Comparison of ENCODE assay signal across 2 worm cellular contexts in the genomic region with DNA sequence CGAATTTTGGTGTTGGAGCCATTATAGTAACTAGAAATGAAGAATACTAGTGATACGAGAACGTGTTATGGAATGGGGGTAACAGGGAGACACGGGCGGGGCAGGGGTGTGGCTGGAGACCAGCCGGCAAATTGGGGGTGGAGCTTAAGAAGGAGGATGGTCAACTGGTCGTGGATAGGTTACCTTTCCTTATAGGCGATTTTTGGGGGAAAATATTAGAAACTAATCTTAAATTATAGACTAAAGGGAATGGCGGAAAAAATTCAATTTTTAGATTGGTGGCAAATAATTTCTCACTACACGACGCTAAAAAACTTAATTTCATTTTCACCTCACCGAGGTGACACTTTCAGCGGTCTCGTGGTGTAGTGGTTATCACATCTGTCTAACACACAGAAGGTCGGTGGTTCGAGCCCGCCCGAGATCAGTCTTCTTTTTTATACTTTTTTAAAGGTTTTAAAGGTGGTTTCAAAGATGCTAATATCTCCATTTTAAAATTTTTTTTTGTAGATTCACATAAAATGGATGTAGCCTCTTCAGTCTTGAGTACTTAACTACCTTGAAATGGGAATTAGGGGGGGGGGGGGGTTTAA.
TF ChIP-seq lines count a peak whose summit lies in the region.

Gene Y65A5A.1, minus strand, starts transcription at position 51 of the 593 bp plus-strand sequence.

TF ChIP-seq in whole organism, L4 larva, 104 proteins besides CTCF, POLR2A, EP300 and RAD21 (continued from another document and continues in another):
- TF ChIP-seq nhr-10 (tag; optimal IDR thresholded peaks at IDR 0.05; lab: Kevin White, UChicago) (no peak), saeg-2 (GFP tag; IDR thresholded peaks at IDR 0.05; lab: Robert Waterston, UW) (no peak), lim-7 (GFP tag; IDR thresholded peaks at IDR 0.05; lab: Robert Waterston, UW) (peak; percentile 79), lin-15B (tag; optimal IDR thresholded peaks at IDR 0.05; lab: Kevin White, UChicago) (no peak), nhr-42 (GFP tag; IDR thresholded peaks at IDR 0.05; lab: Robert Waterston, UW) (no peak), vab-7 (GFP tag; IDR thresholded peaks at IDR 0.05; lab: Robert Waterston, UW) (peak; percentile 89), arid-1 (GFP tag; conservative IDR thresholded peaks at IDR 0.05; lab: Robert Waterston, UW) (peak; percentile 62; the same call in 1 of the 2 replicates), Y5F2A.4 (GFP tag; optimal IDR thresholded peaks at IDR 0.05; lab: Kevin White, UChicago) (no peak), ceh-32 (tag; optimal IDR thresholded peaks at IDR 0.05; lab: Kevin White, UChicago; ENCODE audit: poor library complexity) (no peak), aha-1 (tag; lab: Kevin White, UChicago) (peak; percentile 73), ctbp-1 (GFP tag; IDR thresholded peaks at IDR 0.05; lab: Robert Waterston, UW) (peak; percentile 71), ceh-62 (tag; optimal IDR thresholded peaks at IDR 0.05; lab: Kevin White, UChicago) (no peak), unc-62 (GFP tag; optimal IDR thresholded peaks at IDR 0.05 in 1 of 2; lab: Kevin White, UChicago) (no peak), unc-62 (tag; optimal IDR thresholded peaks at IDR 0.05; lab: Kevin White, UChicago) (no peak), nhr-41 (GFP tag; IDR thresholded peaks at IDR 0.05; lab: Robert Waterston, UW) (no peak), zag-1 (tag; optimal IDR thresholded peaks at IDR 0.05; lab: Kevin White, UChicago) (no peak), ceh-20 (GFP tag; IDR thresholded peaks at IDR 0.05; lab: Robert Waterston, UW) (no peak), zfp-3 (GFP tag; conservative IDR thresholded peaks at IDR 0.05; lab: Robert Waterston, UW) (0 out of 2 replicates have a peak, but pooled peaks have one; percentile 31), unc-39 (tag; optimal IDR thresholded peaks at IDR 0.05; lab: Kevin White, UChicago) (no peak), F49E8.2 (tag; optimal IDR thresholded peaks at IDR 0.05; lab: Kevin White, UChicago; ENCODE audit: borderline replicate concordance) (no peak), egl-27 (tag; optimal IDR thresholded peaks at IDR 0.05; lab: Kevin White, UChicago) (no peak), nhr-77 (tag; optimal IDR thresholded peaks at IDR 0.05; lab: Kevin White, UChicago) (no peak), lin-13 (GFP tag; optimal IDR thresholded peaks at IDR 0.05; lab: Kevin White, UChicago) (peak; percentile 12), zfp-2 (tag; optimal IDR thresholded peaks at IDR 0.05; lab: Kevin White, UChicago) (no peak), nhr-111 (GFP tag; optimal IDR thresholded peaks at IDR 0.05; lab: Kevin White, UChicago) (no peak), hmg-1.1 (GFP tag; IDR thresholded peaks at IDR 0.05; lab: Robert Waterston, UW) (no peak), daf-16 (GFP tag; optimal IDR thresholded peaks at IDR 0.05; lab: Kevin White, UChicago) (peak in 1 of 2 experiments; percentile 76), daf-16 (tag; optimal IDR thresholded peaks at IDR 0.05; lab: Kevin White, UChicago) (peak; percentile 49), lir-3 (tag; optimal IDR thresholded peaks at IDR 0.05; lab: Kevin White, UChicago) (no peak), mxl-2 (GFP tag; conservative IDR thresholded peaks at IDR 0.05; lab: Robert Waterston, UW) (no peak), mxl-3 (GFP tag; optimal IDR thresholded peaks at IDR 0.05; lab: Kevin White, UChicago) (no peak), ama-1 (optimal IDR thresholded peaks at IDR 0.05; lab: Kevin White, UChicago) (no peak), cey-2 (tag; optimal IDR thresholded peaks at IDR 0.05; lab: Kevin White, UChicago; ENCODE audit: borderline replicate concordance, insufficient read depth) (no peak), pqm-1 (tag; optimal IDR thresholded peaks at IDR 0.05; lab: Kevin White, UChicago) (no peak), ZK546.5 (tag; optimal IDR thresholded peaks at IDR 0.05; lab: Kevin White, UChicago) (no peak), ZK337.2 (GFP tag; IDR thresholded peaks at IDR 0.05; lab: Robert Waterston, UW) (no peak), T26A8.4 (GFP tag; IDR thresholded peaks at IDR 0.05; lab: Robert Waterston, UW) (no peak), fkh-10 (GFP tag; optimal IDR thresholded peaks at IDR 0.05; lab: Kevin White, UChicago) (no peak), Y105C5A.15 (GFP tag; IDR thresholded peaks at IDR 0.05; lab: Robert Waterston, UW) (0 out of 2 replicates have a peak, but pooled peaks have one; percentile 29), nhr-28 (tag; optimal IDR thresholded peaks at IDR 0.05; lab: Kevin White, UChicago) (no peak), gei-8 (GFP tag; optimal IDR thresholded peaks at IDR 0.05; lab: Kevin White, UChicago) (no peak), lsy-2 (tag; optimal IDR thresholded peaks at IDR 0.05; lab: Kevin White, UChicago) (peak in 1 of 2 experiments; percentile 3), sdz-12 (GFP tag; optimal IDR thresholded peaks at IDR 0.05; lab: Kevin White, UChicago) (no peak), duxl-1 (tag; optimal IDR thresholded peaks at IDR 0.05; lab: Kevin White, UChicago; ENCODE audit: poor library complexity) (no peak), nhr-76 (tag; optimal IDR thresholded peaks at IDR 0.05; lab: Kevin White, UChicago) (no peak), ztf-7 (tag; optimal IDR thresholded peaks at IDR 0.05; lab: Kevin White, UChicago) (no peak), mes-2 (tag; optimal IDR thresholded peaks at IDR 0.05; lab: Kevin White, UChicago; ENCODE audit: poor library complexity, severe bottlenecking) (peak; percentile 49), mdl-1 (tag; optimal IDR thresholded peaks at IDR 0.05; lab: Kevin White, UChicago) (no peak), snpc-1.2 (GFP tag; IDR thresholded peaks at IDR 0.05; lab: Robert Waterston, UW) (peak; percentile 96), nhr-6 (tag; optimal IDR thresholded peaks at IDR 0.05; lab: Kevin White, UChicago) (no peak), php-3 (GFP tag; IDR thresholded peaks at IDR 0.05; lab: Robert Waterston, UW) (no peak), dmd-8 (GFP tag; IDR thresholded peaks at IDR 0.05; lab: Robert Waterston, UW) (0 out of 2 replicates have a peak, but pooled peaks have one; percentile 65), ceh-28 (tag; optimal IDR thresholded peaks at IDR 0.05; lab: Kevin White, UChicago) (no peak), ceh-82 (tag; optimal IDR thresholded peaks at IDR 0.05; lab: Kevin White, UChicago) (no peak), madf-9 (GFP tag; conservative IDR thresholded peaks at IDR 0.05; lab: Robert Waterston, UW) (no peak), mdt-29 (GFP tag; IDR thresholded peaks at IDR 0.05; lab: Robert Waterston, UW) (no peak), nhr-102 (tag; optimal IDR thresholded peaks at IDR 0.05; lab: Kevin White, UChicago) (no peak), mep-1 (tag; optimal IDR thresholded peaks at IDR 0.05; lab: Kevin White, UChicago) (peak; percentile 35), pha-4 (GFP tag; IDR thresholded peaks at IDR 0.05; lab: Robert Waterston, UW) (peak; percentile 73; the same call in 1 of the 2 replicates), pha-4 (tag; optimal IDR thresholded peaks at IDR 0.05; lab: Kevin White, UChicago) (no peak), rbr-2 (tag; optimal IDR thresholded peaks at IDR 0.05; lab: Kevin White, UChicago) (no peak), jun-1 (tag; optimal IDR thresholded peaks at IDR 0.05; lab: Kevin White, UChicago) (no peak)

TF ChIP-seq in whole organism, young adult, 124 proteins besides CTCF, POLR2A, EP300 and RAD21 (continued from another document and continues in another):
- TF ChIP-seq efl-1 (GFP tag; optimal IDR thresholded peaks at IDR 0.05; lab: Kevin White, UChicago) (no peak), lsl-1 (GFP tag; optimal IDR thresholded peaks at IDR 0.05; lab: Kevin White, UChicago) (peak; percentile 11), ztf-6 (GFP tag; IDR thresholded peaks at IDR 0.05; lab: Robert Waterston, UW) (no peak), sptf-2 (GFP tag; optimal IDR thresholded peaks at IDR 0.05; lab: Kevin White, UChicago) (no peak), akir-1 (GFP tag; optimal IDR thresholded peaks at IDR 0.05; lab: Kevin White, UChicago) (no peak), nfyb-1 (GFP tag; IDR thresholded peaks at IDR 0.05; lab: Robert Waterston, UW) (peak; percentile 54; the same call in 1 of the 2 replicates), D2030.7 (GFP tag; IDR thresholded peaks at IDR 0.05; lab: Robert Waterston, UW) (peak; percentile 64), F22D6.2 (tag; optimal IDR thresholded peaks at IDR 0.05; lab: Kevin White, UChicago) (no peak), ztf-22 (GFP tag; optimal IDR thresholded peaks at IDR 0.05; lab: Kevin White, UChicago) (no peak), F52B5.7 (tag; optimal IDR thresholded peaks at IDR 0.05; lab: Kevin White, UChicago) (no peak), nhr-179 (tag; optimal IDR thresholded peaks at IDR 0.05; lab: Kevin White, UChicago) (no peak), dpff-1 (tag; optimal IDR thresholded peaks at IDR 0.05; lab: Kevin White, UChicago) (no peak), athp-1 (tag; optimal IDR thresholded peaks at IDR 0.05; lab: Kevin White, UChicago) (peak; percentile 27), nhr-27 (tag; optimal IDR thresholded peaks at IDR 0.05; lab: Kevin White, UChicago) (no peak), ztf-26 (tag; optimal IDR thresholded peaks at IDR 0.05; lab: Kevin White, UChicago) (no peak), rpc-1 (optimal IDR thresholded peaks at IDR 0.05; lab: Kevin White, UChicago) (peak; percentile 86), rpc-1 (tag; optimal IDR thresholded peaks at IDR 0.05; lab: Kevin White, UChicago) (peak; percentile 81), F39B2.1 (GFP tag; IDR thresholded peaks at IDR 0.05; lab: Robert Waterston, UW) (no peak), K12H6.12 (tag; optimal IDR thresholded peaks at IDR 0.05; lab: Kevin White, UChicago) (no peak), mcd-1 (GFP tag; IDR thresholded peaks at IDR 0.05; lab: Robert Waterston, UW) (peak; percentile 37; the same call in 1 of the 2 replicates), hsf-1 (GFP tag; IDR thresholded peaks at IDR 0.05; lab: Robert Waterston, UW) (no peak), snpc-1.1 (tag; optimal IDR thresholded peaks at IDR 0.05; lab: Kevin White, UChicago; ENCODE audit: insufficient read depth) (peak; percentile 55), C17E4.6 (GFP tag; IDR thresholded peaks at IDR 0.05; lab: Robert Waterston, UW) (no peak), T07F8.4 (tag; optimal IDR thresholded peaks at IDR 0.05; lab: Kevin White, UChicago) (no peak), cebp-1 (GFP tag; IDR thresholded peaks at IDR 0.05; lab: Robert Waterston, UW) (no peak), cebp-1 (tag; optimal IDR thresholded peaks at IDR 0.05; lab: Kevin White, UChicago) (peak; percentile 34), let-526 (GFP tag; IDR thresholded peaks at IDR 0.05; lab: Robert Waterston, UW) (no peak), attf-6 (GFP tag; IDR thresholded peaks at IDR 0.05; lab: Robert Waterston, UW) (peak; percentile 93), mes-4 (tag; optimal IDR thresholded peaks at IDR 0.05; lab: Kevin White, UChicago) (no peak), F49E8.2 (tag; optimal IDR thresholded peaks at IDR 0.05; lab: Kevin White, UChicago; ENCODE audit: insufficient read depth) (peak; percentile 28), ceh-58 (GFP tag; IDR thresholded peaks at IDR 0.05; lab: Robert Waterston, UW) (no peak), T26A5.8 (tag; optimal IDR thresholded peaks at IDR 0.05; lab: Kevin White, UChicago) (no peak), egrh-3 (GFP tag; IDR thresholded peaks at IDR 0.05; lab: Robert Waterston, UW) (no peak), sea-2 (GFP tag; IDR thresholded peaks at IDR 0.05; lab: Robert Waterston, UW) (no peak), nhr-80 (tag; optimal IDR thresholded peaks at IDR 0.05; lab: Kevin White, UChicago) (no peak), bed-2 (GFP tag; IDR thresholded peaks at IDR 0.05; lab: Robert Waterston, UW) (no peak), lag-1 (GFP tag; IDR thresholded peaks at IDR 0.05; lab: Robert Waterston, UW) (no peak), unc-62 (GFP tag; optimal IDR thresholded peaks at IDR 0.05; lab: Kevin White, UChicago) (no peak), zim-3 (tag; optimal IDR thresholded peaks at IDR 0.05; lab: Kevin White, UChicago) (no peak), dox-1 (GFP tag; IDR thresholded peaks at IDR 0.05; lab: Robert Waterston, UW) (peak; percentile 61; the same call in 1 of the 2 replicates), ekl-4 (GFP tag; IDR thresholded peaks at IDR 0.05; lab: Robert Waterston, UW) (no peak), hmg-1.2 (GFP tag; IDR thresholded peaks at IDR 0.05; lab: Robert Waterston, UW) (peak; percentile 55), lin-40 (tag; optimal IDR thresholded peaks at IDR 0.05; lab: Kevin White, UChicago) (no peak), madf-10 (tag; optimal IDR thresholded peaks at IDR 0.05; lab: Kevin White, UChicago) (peak; percentile 10), tbp1 (GFP tag; optimal IDR thresholded peaks at IDR 0.05; lab: Kevin White, UChicago) (peak; percentile 89), rec-8 (tag; optimal IDR thresholded peaks at IDR 0.05; lab: Kevin White, UChicago) (peak in 1 of 2 experiments; percentile 12), atf-7 (tag; optimal IDR thresholded peaks at IDR 0.05; lab: Kevin White, UChicago) (no peak), F55B11.4 (tag; optimal IDR thresholded peaks at IDR 0.05; lab: Kevin White, UChicago; ENCODE audit: borderline replicate concordance, insufficient read depth) (no peak), egl-44 (GFP tag; IDR thresholded peaks at IDR 0.05; lab: Robert Waterston, UW) (no peak), ZK185.1 (tag; optimal IDR thresholded peaks at IDR 0.05; lab: Kevin White, UChicago; ENCODE audit: poor library complexity, severe bottlenecking) (peak; percentile 67), hlh-12 (tag; optimal IDR thresholded peaks at IDR 0.05; lab: Kevin White, UChicago) (no peak), Y53F4B.3 (GFP tag; IDR thresholded peaks at IDR 0.05; lab: Robert Waterston, UW) (no peak), ceh-91 (GFP tag; IDR thresholded peaks at IDR 0.05; lab: Robert Waterston, UW) (no peak), let-607 (tag; optimal IDR thresholded peaks at IDR 0.05; lab: Kevin White, UChicago) (peak in 1 of 2 experiments; percentile 9), B0336.3 (GFP tag; IDR thresholded peaks at IDR 0.05; lab: Robert Waterston, UW) (no peak), Y56A3A.18 (GFP tag; IDR thresholded peaks at IDR 0.05; lab: Robert Waterston, UW) (0 out of 2 replicates have a peak, but pooled peaks have one; percentile 34), ets-4 (GFP tag; optimal IDR thresholded peaks at IDR 0.05; lab: Kevin White, UChicago) (no peak), nhr-120 (GFP tag; IDR thresholded peaks at IDR 0.05; lab: Robert Waterston, UW) (no peak), F57C9.4 (tag; optimal IDR thresholded peaks at IDR 0.05; lab: Kevin White, UChicago) (no peak), ceh-79 (tag; optimal IDR thresholded peaks at IDR 0.05; lab: Kevin White, UChicago) (no peak), ama-1 (optimal IDR thresholded peaks at IDR 0.05; lab: Kevin White, UChicago) (no peak), ama-1 (GFP tag; optimal IDR thresholded peaks at IDR 0.05; lab: Kevin White, UChicago) (peak; percentile 35 to 65), him-1 (tag; optimal IDR thresholded peaks at IDR 0.05; lab: Kevin White, UChicago) (no peak), Y67H2A.10 (GFP tag; conservative IDR thresholded peaks at IDR 0.05; lab: Robert Waterston, UW) (no peak), nhr-90 (tag; optimal IDR thresholded peaks at IDR 0.05; lab: Kevin White, UChicago) (no peak), mxl-1 (tag; optimal IDR thresholded peaks at IDR 0.05; lab: Kevin White, UChicago) (no peak), ztf-25 (GFP tag; IDR thresholded peaks at IDR 0.05; lab: Robert Waterston, UW) (peak; percentile 70; the same call in 1 of the 2 replicates), lir-1 (GFP tag; conservative IDR thresholded peaks at IDR 0.05; lab: Robert Waterston, UW) (no peak), fkh-3 (tag; optimal IDR thresholded peaks at IDR 0.05; lab: Kevin White, UChicago) (no peak), nfya-1 (tag; optimal IDR thresholded peaks at IDR 0.05; lab: Kevin White, UChicago; ENCODE audit: borderline replicate concordance, insufficient read depth) (no peak), ccch-3 (GFP tag; optimal IDR thresholded peaks at IDR 0.05; lab: Kevin White, UChicago) (no peak), repo-1 (tag; optimal IDR thresholded peaks at IDR 0.05; lab: Kevin White, UChicago) (peak; percentile 19), ceh-27 (GFP tag; optimal IDR thresholded peaks at IDR 0.05; lab: Kevin White, UChicago) (no peak), madf-3 (GFP tag; IDR thresholded peaks at IDR 0.05; lab: Robert Waterston, UW) (no peak)
